Fruit fly (Drosophila melanogaster) whole organism, embryonic: Measurements from ENCODE around the gene CG16798.
A peak's percentile ranks its signal among the peaks of the same experiment; 100 is the strongest.

Source experiments
- Adf1 ChIP-seq: fragments of 200-800 bp; sonication (Bioruptor generic); IDR thresholded peaks from 2 replicates; pipeline ENCODE4 v1.3.6; 2022; ENCODE audit warnings: missing biosample characterization, missing genetic modification characterization
- BtbVII ChIP-seq: fragments of 200-800 bp; sonication (Bioruptor generic); optimal IDR thresholded peaks from 3 replicates; lab custom pipeline; 2017; ENCODE audit warnings: missing biosample characterization, mild to moderate bottlenecking, missing genetic modification characterization
- CG10147 ChIP-seq: fragments of 200-800 bp; sonication (Bioruptor generic); optimal IDR thresholded peaks from 2 replicates; lab custom pipeline; 2019; ENCODE audit warnings: missing biosample characterization, mild to moderate bottlenecking, missing genetic modification characterization, moderate library complexity
- CG10209 ChIP-seq: fragments of 200-800 bp; sonication (Bioruptor generic); optimal IDR thresholded peaks from 3 replicates; lab custom pipeline; 2017; ENCODE audit warnings: missing biosample characterization, mild to moderate bottlenecking, missing genetic modification characterization, missing genetic modification reagents
- CG10267 ChIP-seq: fragments of 200-800 bp; sonication (Bioruptor generic); optimal IDR thresholded peaks from 2 replicates; lab custom pipeline; 2018; ENCODE audit warnings: missing biosample characterization, mild to moderate bottlenecking, missing genetic modification characterization, moderate library complexity
- CG11696 ChIP-seq: fragments of 200-800 bp; sonication (Bioruptor generic); IDR thresholded peaks from 2 replicates; pipeline ENCODE4 v1.3.6; 2022; ENCODE audit warnings: missing biosample characterization, missing genetic modification characterization
- CG12104 ChIP-seq: fragments of 200-800 bp; sonication (Bioruptor generic); optimal IDR thresholded peaks from 3 replicates; lab custom pipeline; 2016; ENCODE audit warnings: missing biosample characterization, missing genetic modification characterization
- CG12769 ChIP-seq: fragments of 200-800 bp; sonication (Bioruptor generic); optimal IDR thresholded peaks from 2 replicates; lab custom pipeline; 2019; ENCODE audit warnings: missing biosample characterization, mild to moderate bottlenecking, missing genetic modification characterization, moderate library complexity
- CG13424 ChIP-seq: fragments of 200-800 bp; sonication (Bioruptor generic); optimal IDR thresholded peaks from 2 replicates; lab custom pipeline; 2019; ENCODE audit warnings: missing biosample characterization, mild to moderate bottlenecking, missing genetic modification characterization, moderate library complexity
- CG16813 ChIP-seq: fragments of 200-800 bp; sonication (Bioruptor generic); IDR thresholded peaks from 3 replicates; pipeline ENCODE4 v1.3.6; 2022; ENCODE audit warnings: missing biosample characterization, missing genetic modification characterization; ENCODE audit not compliant: partially characterized antibody
- CG17612 ChIP-seq: fragments of 200-800 bp; sonication (Bioruptor generic); IDR thresholded peaks from 2 replicates; pipeline ENCODE4 v1.3.6; 2022; ENCODE audit warnings: missing biosample characterization, missing genetic modification characterization
- CG18619 ChIP-seq: fragments of 200-800 bp; sonication (Bioruptor generic); optimal IDR thresholded peaks from 3 replicates; lab custom pipeline; 2017; ENCODE audit warnings: missing biosample characterization, mild to moderate bottlenecking, missing genetic modification characterization
- CG2120 ChIP-seq: fragments of 200-800 bp; sonication (Bioruptor generic); optimal IDR thresholded peaks from 3 replicates; lab custom pipeline; 2016; ENCODE audit warnings: missing biosample characterization, missing genetic modification characterization
- CG2678 ChIP-seq: fragments of 200-800 bp; sonication (Bioruptor generic); optimal IDR thresholded peaks from 3 replicates; lab custom pipeline; 2019; ENCODE audit warnings: missing biosample characterization, mild to moderate bottlenecking, missing genetic modification characterization, moderate library complexity
- CG2889 ChIP-seq: fragments of 200-800 bp; sonication (Bioruptor generic); IDR thresholded peaks from 3 replicates; pipeline ENCODE4 v1.3.6; 2022; ENCODE audit warnings: missing biosample characterization, missing genetic modification characterization
- CG30403 ChIP-seq: fragments of 200-800 bp; sonication (Bioruptor generic); optimal IDR thresholded peaks from 3 replicates; lab custom pipeline; 2016; ENCODE audit warnings: missing biosample characterization, missing genetic modification characterization
- CG5180 ChIP-seq: fragments of 200-800 bp; sonication (Bioruptor generic); optimal IDR thresholded peaks from 3 replicates; lab custom pipeline; 2017; ENCODE audit warnings: missing biosample characterization, missing genetic modification characterization, mild to moderate bottlenecking, moderate library complexity, missing genetic modification reagents
- CG6765 ChIP-seq: fragments of 200-800 bp; sonication (Bioruptor generic); optimal IDR thresholded peaks from 3 replicates; lab custom pipeline; 2017; ENCODE audit warnings: missing biosample characterization, mild to moderate bottlenecking, missing genetic modification characterization
- CG6813 ChIP-seq: fragments of 200-800 bp; sonication (Bioruptor generic); optimal IDR thresholded peaks from 2 replicates; lab custom pipeline; 2017; ENCODE audit warnings: missing biosample characterization, missing genetic modification characterization, mild to moderate bottlenecking, moderate library complexity, missing genetic modification reagents
- CG7928 ChIP-seq: fragments of 200-800 bp; sonication (Bioruptor generic); optimal IDR thresholded peaks from 2 replicates; lab custom pipeline; 2017; ENCODE audit warnings: missing biosample characterization, mild to moderate bottlenecking, missing genetic modification characterization
- D19B ChIP-seq: fragments of 200-800 bp; sonication (Bioruptor generic); optimal IDR thresholded peaks from 2 replicates; lab custom pipeline; 2017; ENCODE audit warnings: missing biosample characterization, mild to moderate bottlenecking, missing genetic modification characterization
- Dll ChIP-seq: fragments of 200-800 bp; sonication (Bioruptor generic); IDR thresholded peaks from 4 replicates; pipeline ENCODE4 v1.3.6; 2022; ENCODE audit warnings: missing biosample characterization, missing genetic modification characterization; ENCODE audit not compliant: partially characterized antibody
- Drgx ChIP-seq: fragments of 200-800 bp; sonication (Bioruptor generic); IDR thresholded peaks from 2 replicates; pipeline ENCODE4 v1.3.6; 2022; ENCODE audit warnings: missing biosample characterization, missing genetic modification characterization
- ERR ChIP-seq: fragments of 200-800 bp; sonication (Bioruptor generic); optimal IDR thresholded peaks from 2 replicates; lab custom pipeline; 2016; ENCODE audit warnings: missing biosample characterization, missing genetic modification characterization
- Eip74EF ChIP-seq, 2 experiments: fragments of 200-800 bp in 1 of 2; fragments of >200 bp in 1 of 2; sonication (Bioruptor generic) in 1 of 2; optimal IDR thresholded peaks; 2 replicates each; lab custom pipeline; 2017 to 2019; ENCODE audit warnings: missing biosample characterization in 2 of 2, missing genetic modification characterization in 2 of 2, mild to moderate bottlenecking in 1 of 2, moderate library complexity in 1 of 2
- Elba2 ChIP-seq: fragments of 200-800 bp; sonication (Bioruptor generic); optimal IDR thresholded peaks from 3 replicates; lab custom pipeline; 2016; ENCODE audit warnings: missing biosample characterization, missing genetic modification characterization
- Fer2 ChIP-seq: fragments of 200-800 bp; sonication (Bioruptor generic); optimal IDR thresholded peaks from 2 replicates; lab custom pipeline; 2018; ENCODE audit warnings: missing biosample characterization, mild to moderate bottlenecking, missing genetic modification characterization, moderate library complexity
- H15 ChIP-seq: fragments of 200-800 bp; sonication (Bioruptor generic); IDR thresholded peaks from 3 replicates; pipeline ENCODE4 v1.3.6; 2022; ENCODE audit warnings: missing biosample characterization, missing genetic modification characterization
- HHEX ChIP-seq: fragments of 200-800 bp; sonication (Bioruptor generic); optimal IDR thresholded peaks from 3 replicates; lab custom pipeline; 2017; ENCODE audit warnings: missing biosample characterization, mild to moderate bottlenecking, missing genetic modification characterization, missing genetic modification reagents
- Nf-YB ChIP-seq: fragments of 200-800 bp; sonication (Bioruptor generic); optimal IDR thresholded peaks from 3 replicates; lab custom pipeline; 2019; ENCODE audit warnings: missing biosample characterization, mild to moderate bottlenecking, missing genetic modification characterization, moderate library complexity
- Pdp1 ChIP-seq, 2 experiments: fragments of 200-800 bp; sonication (Bioruptor generic); optimal IDR thresholded peaks; 3 replicates each; lab custom pipeline; 2016; ENCODE audit warnings: missing biosample characterization in 2 of 2, missing genetic modification characterization in 2 of 2, mild to moderate bottlenecking in 1 of 2, moderate library complexity in 1 of 2
- Ravus ChIP-seq: fragments of 200-800 bp; sonication (Bioruptor generic); IDR thresholded peaks from 2 replicates; pipeline ENCODE4 v1.3.6; 2022; ENCODE audit warnings: missing biosample characterization, missing genetic modification characterization
- Sry-δ ChIP-seq: fragments of 200-800 bp; sonication (Bioruptor generic); optimal IDR thresholded peaks from 2 replicates; lab custom pipeline; 2016; ENCODE audit warnings: missing biosample characterization, missing genetic modification characterization
- btn ChIP-seq: fragments of 200-800 bp; sonication (Bioruptor generic); optimal IDR thresholded peaks from 2 replicates; lab custom pipeline; 2016; ENCODE audit warnings: missing biosample characterization, missing genetic modification characterization
- chm ChIP-seq: fragments of 200-800 bp; sonication (Bioruptor generic); IDR thresholded peaks from 2 replicates; pipeline ENCODE4 v1.3.6; 2022; ENCODE audit warnings: missing biosample characterization, missing genetic modification characterization
- dimm ChIP-seq: fragments of 200-800 bp; sonication (Bioruptor generic); IDR thresholded peaks from 2 replicates; pipeline ENCODE4 v1.3.6; 2022; ENCODE audit warnings: missing biosample characterization, missing genetic modification characterization
- dpn ChIP-seq, 2 experiments: fragments of 200-800 bp; sonication (Bioruptor generic); optimal IDR thresholded peaks; 3 replicates each; lab custom pipeline; 2016; ENCODE audit warnings: missing biosample characterization in 2 of 2, missing genetic modification characterization in 2 of 2
- exex ChIP-seq: fragments of 200-800 bp; sonication (Bioruptor generic); optimal IDR thresholded peaks from 4 replicates; lab custom pipeline; 2018; ENCODE audit warnings: missing biosample characterization, mild to moderate bottlenecking, missing genetic modification characterization, moderate library complexity
- grau ChIP-seq: fragments of 200-800 bp; optimal IDR thresholded peaks from 3 replicates; lab custom pipeline; 2019; ENCODE audit warnings: missing biosample characterization, mild to moderate bottlenecking, missing genetic modification characterization, moderate library complexity
- h ChIP-seq: fragments of >200 bp; optimal IDR thresholded peaks from 2 replicates; lab custom pipeline; 2017
- hth ChIP-seq: fragments of >200 bp; optimal IDR thresholded peaks from 2 replicates; lab custom pipeline; 2017; ENCODE audit warnings: inconsistent platforms
- inv ChIP-seq: fragments of 200-800 bp; sonication (Bioruptor generic); IDR thresholded peaks from 2 replicates; pipeline ENCODE4 v1.3.6; 2022; ENCODE audit warnings: missing biosample characterization, missing genetic modification characterization; ENCODE audit not compliant: partially characterized antibody
- jigr1 ChIP-seq: fragments of 200-800 bp; sonication (Bioruptor generic); IDR thresholded peaks from 3 replicates; pipeline ENCODE4 v1.3.6; 2022; ENCODE audit warnings: missing biosample characterization, missing genetic modification characterization
- kah ChIP-seq: fragments of 200-800 bp; sonication (Bioruptor generic); optimal IDR thresholded peaks from 2 replicates; lab custom pipeline; 2018; ENCODE audit warnings: missing biosample characterization, mild to moderate bottlenecking, missing genetic modification characterization
- lab ChIP-seq: fragments of 200-800 bp; sonication (Bioruptor generic); optimal IDR thresholded peaks from 3 replicates; lab custom pipeline; 2017; ENCODE audit warnings: missing biosample characterization, missing genetic modification characterization, mild to moderate bottlenecking, moderate library complexity, missing genetic modification reagents
- odd ChIP-seq: fragments of 200-800 bp; sonication (Bioruptor generic); optimal IDR thresholded peaks from 2 replicates; lab custom pipeline; 2017; ENCODE audit warnings: missing biosample characterization, mild to moderate bottlenecking, missing genetic modification characterization
- pum ChIP-seq: fragments of 200-800 bp; sonication (Bioruptor generic); optimal IDR thresholded peaks from 2 replicates; lab custom pipeline; 2016; ENCODE audit warnings: missing biosample characterization, missing genetic modification characterization
- ranshi ChIP-seq: fragments of 200-800 bp; sonication (Bioruptor generic); IDR thresholded peaks from 2 replicates; pipeline ENCODE4 v1.3.6; 2022; ENCODE audit warnings: missing biosample characterization, missing genetic modification characterization
- run ChIP-seq: fragments of 200-800 bp; sonication (Bioruptor generic); optimal IDR thresholded peaks from 3 replicates; lab custom pipeline; 2018; ENCODE audit warnings: missing biosample characterization, mild to moderate bottlenecking, missing genetic modification characterization
- slou ChIP-seq: fragments of 200-800 bp; sonication (Bioruptor generic); optimal IDR thresholded peaks from 3 replicates; lab custom pipeline; 2016; ENCODE audit warnings: missing biosample characterization, missing genetic modification characterization
- wek ChIP-seq: fragments of 200-800 bp; sonication (Bioruptor generic); optimal IDR thresholded peaks from 3 replicates; lab custom pipeline; 2018; ENCODE audit warnings: missing biosample characterization, mild to moderate bottlenecking, missing genetic modification characterization, moderate library complexity
- yki ChIP-seq: fragments of >200 bp; optimal IDR thresholded peaks from 3 replicates; lab custom pipeline; 2018

The CG16798 gene

DNA sequence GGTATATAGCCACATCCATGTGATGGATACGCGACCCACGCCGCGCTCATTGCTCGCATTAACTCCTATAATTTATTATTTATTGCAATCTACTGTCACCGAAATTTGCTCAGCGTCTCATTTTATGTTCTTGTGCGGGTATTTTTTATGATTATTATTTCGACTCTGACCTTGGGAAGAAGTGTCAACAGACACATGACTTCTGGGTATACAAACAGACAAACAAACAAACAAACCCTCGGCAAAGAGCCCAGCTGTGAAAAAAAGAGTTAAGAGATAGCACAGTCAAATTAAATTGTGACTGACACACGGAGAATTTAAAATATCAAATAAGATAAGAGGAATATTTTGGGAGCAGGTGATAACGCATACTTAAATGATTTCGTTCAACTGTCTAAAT, 7.8 kb upstream of the CG16798 start (continued):
- no peak for TF ChIP-seq Pdp1 (GFP tag; optimal IDR thresholded peaks at IDR 0.05; lab: Kevin White, UChicago)
- TF ChIP-seq odd (GFP tag; lab: Kevin White, UChicago): peak; percentile 45
- TF ChIP-seq CG2120 (GFP tag; lab: Kevin White, UChicago): peak; percentile 3
- no peak for TF ChIP-seq Adf1 (GFP tag; lab: Robert Waterston, UW)
- TF ChIP-seq ERR (GFP tag; lab: Kevin White, UChicago): no peak
- TF ChIP-seq CG13424 (tag; lab: Kevin White, UChicago): peak; percentile 29
- no peak for TF ChIP-seq CG16813 (GFP tag; lab: Robert Waterston, UW)
- no peak for TF ChIP-seq ranshi (GFP tag; lab: Robert Waterston, UW)
- peak; percentile 30 for TF ChIP-seq HHEX (GFP tag; lab: Kevin White, UChicago)
- no peak for TF ChIP-seq h (lab: Kevin White, UChicago)
- no peak for TF ChIP-seq CG2889
- TF ChIP-seq Elba2 (GFP tag; lab: Kevin White, UChicago): no peak
- TF ChIP-seq CG10267: no peak
- TF ChIP-seq CG12769 (tag; lab: Kevin White, UChicago): peak; percentile 43
- TF ChIP-seq CG10209 (GFP tag; lab: Kevin White, UChicago): peak; percentile 28
- peak; percentile 18 for TF ChIP-seq CG6765 (GFP tag; lab: Kevin White, UChicago)
- TF ChIP-seq jigr1 (GFP tag; lab: Robert Waterston, UW): no peak
- TF ChIP-seq CG10147 (GFP tag; lab: Kevin White, UChicago): no peak
- no peak for TF ChIP-seq btn (GFP tag; lab: Kevin White, UChicago)
- no peak for TF ChIP-seq Eip74EF (GFP tag; optimal IDR thresholded peaks at IDR 0.05; lab: Kevin White, UChicago)
- no peak for TF ChIP-seq CG17612 (GFP tag; lab: Robert Waterston, UW)
- TF ChIP-seq CG2678 (tag; lab: Kevin White, UChicago): peak; percentile 49
- no peak for TF ChIP-seq run
- no peak for TF ChIP-seq Ravus
- no peak for TF ChIP-seq inv (GFP tag; lab: Robert Waterston, UW)
- TF ChIP-seq BtbVII (GFP tag; lab: Kevin White, UChicago): peak; percentile 42
- no peak for TF ChIP-seq yki (lab: Kevin White, UChicago)
- peak; percentile 29 for TF ChIP-seq CG6813 (GFP tag; lab: Kevin White, UChicago)
- no peak for TF ChIP-seq Drgx (GFP tag; lab: Robert Waterston, UW)
- TF ChIP-seq Fer2 (tag; lab: Kevin White, UChicago): no peak
- no peak for TF ChIP-seq hth
- no peak for TF ChIP-seq CG5180 (GFP tag; lab: Kevin White, UChicago)
- TF ChIP-seq slou (GFP tag; lab: Kevin White, UChicago): no peak
- peak; percentile 69 for TF ChIP-seq lab
- no peak for TF ChIP-seq Dll (GFP tag; lab: Robert Waterston, UW)
- no peak for TF ChIP-seq CG18619
- no peak for TF ChIP-seq chm (GFP tag; lab: Robert Waterston, UW)
- no peak for TF ChIP-seq CG7928 (GFP tag; lab: Kevin White, UChicago)
- no peak for TF ChIP-seq Sry-δ
- no peak for TF ChIP-seq D19B (GFP tag; lab: Kevin White, UChicago)
- peak; percentile 27 for TF ChIP-seq CG12104
- no peak for TF ChIP-seq CG11696 (GFP tag; lab: Robert Waterston, UW)
- TF ChIP-seq H15 (GFP tag; lab: Robert Waterston, UW): no peak
- no peak for TF ChIP-seq dimm
- TF ChIP-seq grau (tag; lab: Kevin White, UChicago): peak; percentile 4
- TF ChIP-seq pum: no peak
- no peak for TF ChIP-seq wek (GFP tag; lab: Kevin White, UChicago)
- TF ChIP-seq dpn (GFP tag; optimal IDR thresholded peaks at IDR 0.05; lab: Kevin White, UChicago): no peak
- no peak for TF ChIP-seq CG30403 (GFP tag; lab: Kevin White, UChicago)
- TF ChIP-seq Nf-YB: no peak
- peak; percentile 43 for TF ChIP-seq exex (tag; lab: Kevin White, UChicago)
- TF ChIP-seq kah (GFP tag; lab: Kevin White, UChicago): no peak
